Fruit fly (Drosophila melanogaster) whole organism, embryonic: ENCODE results near the gene msn.

Source experiments
- ATbp ChIP-seq: fragments of 200-800 bp; sonication (Bioruptor generic); optimal IDR thresholded peaks from 2 replicates; lab custom pipeline; 2017; ENCODE audit warnings: missing biosample characterization, mild to moderate bottlenecking, missing genetic modification characterization, missing genetic modification reagents
- Atf6 ChIP-seq: fragments of 200-800 bp; sonication (Bioruptor generic); IDR thresholded peaks from 2 replicates; pipeline ENCODE4 v1.3.6; 2022; ENCODE audit warnings: missing biosample characterization, missing genetic modification characterization
- CG10147 ChIP-seq: fragments of 200-800 bp; sonication (Bioruptor generic); optimal IDR thresholded peaks from 2 replicates; lab custom pipeline; 2019; ENCODE audit warnings: missing biosample characterization, mild to moderate bottlenecking, missing genetic modification characterization, moderate library complexity
- CG10321 ChIP-seq: fragments of 200-800 bp; sonication (Bioruptor generic); IDR thresholded peaks from 2 replicates; pipeline ENCODE4 v1.3.6; 2022; ENCODE audit warnings: missing biosample characterization, missing genetic modification characterization
- CG10543 ChIP-seq: fragments of 200-800 bp; sonication (Bioruptor generic); optimal IDR thresholded peaks from 3 replicates; lab custom pipeline; 2017; ENCODE audit warnings: missing biosample characterization, mild to moderate bottlenecking, missing genetic modification characterization, moderate library complexity
- CG10654 ChIP-seq: fragments of 200-800 bp; sonication (Bioruptor generic); optimal IDR thresholded peaks from 2 replicates; lab custom pipeline; 2016; ENCODE audit warnings: missing biosample characterization, missing genetic modification characterization
- CG11085 ChIP-seq: fragments of 200-800 bp; sonication (Bioruptor generic); IDR thresholded peaks from 2 replicates; pipeline ENCODE4 v1.3.6; 2022; ENCODE audit warnings: missing biosample characterization, missing genetic modification characterization
- CG13296 ChIP-seq: fragments of 200-800 bp; sonication (Bioruptor generic); optimal IDR thresholded peaks from 3 replicates; lab custom pipeline; 2018; ENCODE audit warnings: missing biosample characterization, mild to moderate bottlenecking, missing genetic modification characterization
- CG13624 ChIP-seq: fragments of 200-800 bp; sonication (Bioruptor generic); optimal IDR thresholded peaks from 2 replicates; lab custom pipeline; 2016; ENCODE audit warnings: missing biosample characterization, missing genetic modification characterization
- CG14050 ChIP-seq: fragments of 200-800 bp; sonication (Bioruptor generic); IDR thresholded peaks from 3 replicates; pipeline ENCODE4 v1.3.6; 2022; ENCODE audit warnings: missing biosample characterization, missing genetic modification characterization
- CG14965 ChIP-seq: fragments of 200-800 bp; sonication (Bioruptor generic); optimal IDR thresholded peaks from 2 replicates; lab custom pipeline; 2016; ENCODE audit warnings: missing biosample characterization, missing genetic modification characterization, borderline replicate concordance
- CG15011 ChIP-seq: fragments of 200-800 bp; sonication (Bioruptor generic); optimal IDR thresholded peaks from 3 replicates; lab custom pipeline; 2018; ENCODE audit warnings: missing biosample characterization, mild to moderate bottlenecking, missing genetic modification characterization
- CG1647 ChIP-seq: fragments of 200-800 bp; sonication (Bioruptor generic); optimal IDR thresholded peaks from 3 replicates; lab custom pipeline; 2016; ENCODE audit warnings: missing biosample characterization, missing genetic modification characterization
- CG17385 ChIP-seq: fragments of 200-800 bp; sonication (Bioruptor generic); optimal IDR thresholded peaks from 3 replicates; lab custom pipeline; 2018; ENCODE audit warnings: missing biosample characterization, mild to moderate bottlenecking, missing genetic modification characterization
- CG17568 ChIP-seq: fragments of 200-800 bp; sonication (Bioruptor generic); optimal IDR thresholded peaks from 2 replicates; lab custom pipeline; 2018; ENCODE audit warnings: missing biosample characterization, mild to moderate bottlenecking, missing genetic modification characterization, moderate library complexity
- CG17802 ChIP-seq: fragments of 200-800 bp; sonication (Bioruptor generic); optimal IDR thresholded peaks from 2 replicates; lab custom pipeline; 2018; ENCODE audit warnings: missing biosample characterization, mild to moderate bottlenecking, missing genetic modification characterization, moderate library complexity
- CG1792 ChIP-seq: fragments of 200-800 bp; sonication (Bioruptor generic); optimal IDR thresholded peaks from 2 replicates; lab custom pipeline; 2016; ENCODE audit warnings: missing biosample characterization, missing genetic modification characterization
- CG18619 ChIP-seq: fragments of 200-800 bp; sonication (Bioruptor generic); optimal IDR thresholded peaks from 3 replicates; lab custom pipeline; 2017; ENCODE audit warnings: missing biosample characterization, mild to moderate bottlenecking, missing genetic modification characterization
- CG2202 ChIP-seq: fragments of 200-800 bp; sonication (Bioruptor generic); optimal IDR thresholded peaks from 2 replicates; lab custom pipeline; 2018; ENCODE audit warnings: missing biosample characterization, mild to moderate bottlenecking, missing genetic modification characterization
- CG31224 ChIP-seq: fragments of 200-800 bp; sonication (Bioruptor generic); IDR thresholded peaks from 2 replicates; pipeline ENCODE4 v1.3.6; 2022; ENCODE audit warnings: missing biosample characterization, missing genetic modification characterization
- CG4360 ChIP-seq: fragments of 200-800 bp; sonication (Bioruptor generic); IDR thresholded peaks from 2 replicates; pipeline ENCODE4 v1.3.6; 2022; ENCODE audit warnings: missing biosample characterization, missing genetic modification characterization
- CG4424 ChIP-seq: fragments of 200-800 bp; sonication (Bioruptor generic); optimal IDR thresholded peaks from 3 replicates; lab custom pipeline; 2016; ENCODE audit warnings: missing biosample characterization, missing genetic modification characterization
- CG6689 ChIP-seq: fragments of 200-800 bp; sonication (Bioruptor generic); IDR thresholded peaks from 2 replicates; pipeline ENCODE4 v1.3.6; 2022; ENCODE audit warnings: missing biosample characterization, missing genetic modification characterization
- CG7987 ChIP-seq: fragments of 200-800 bp; sonication (Bioruptor generic); optimal IDR thresholded peaks from 2 replicates; lab custom pipeline; 2018; ENCODE audit warnings: missing biosample characterization, mild to moderate bottlenecking, missing genetic modification characterization, moderate library complexity
- CG8478 ChIP-seq: fragments of >200 bp; optimal IDR thresholded peaks from 2 replicates; lab custom pipeline; 2018
- CG9437 ChIP-seq: fragments of 200-800 bp; sonication (Bioruptor generic); optimal IDR thresholded peaks from 2 replicates; lab custom pipeline; 2018; ENCODE audit warnings: missing biosample characterization, mild to moderate bottlenecking, missing genetic modification characterization
- Deaf1 ChIP-seq: fragments of 200-800 bp; optimal IDR thresholded peaks from 3 replicates; lab custom pipeline; 2019; ENCODE audit warnings: missing biosample characterization, mild to moderate bottlenecking, missing genetic modification characterization, moderate library complexity
- Drgx ChIP-seq: fragments of 200-800 bp; sonication (Bioruptor generic); IDR thresholded peaks from 2 replicates; pipeline ENCODE4 v1.3.6; 2022; ENCODE audit warnings: missing biosample characterization, missing genetic modification characterization
- MTF-1 ChIP-seq: fragments of 200-800 bp; sonication (Bioruptor generic); optimal IDR thresholded peaks from 2 replicates; lab custom pipeline; 2018; ENCODE audit warnings: missing biosample characterization, mild to moderate bottlenecking, missing genetic modification characterization, borderline replicate concordance
- Mrtf ChIP-seq: fragments of 200-800 bp; sonication (Bioruptor generic); IDR thresholded peaks from 3 replicates; pipeline ENCODE4 v1.3.6; 2022; ENCODE audit warnings: missing biosample characterization, missing genetic modification characterization
- NC2α ChIP-seq: fragments of 200-800 bp; sonication (Bioruptor generic); optimal IDR thresholded peaks from 2 replicates; lab custom pipeline; 2016; ENCODE audit warnings: missing biosample characterization, missing genetic modification characterization
- Taf1 ChIP-seq: fragments of 200-800 bp; sonication (Bioruptor generic); IDR thresholded peaks from 2 replicates; pipeline ENCODE4 v1.3.6; 2022; ENCODE audit warnings: missing biosample characterization, missing genetic modification characterization
- ci ChIP-seq: fragments of 200-800 bp; sonication (Bioruptor generic); IDR thresholded peaks from 3 replicates; pipeline ENCODE4 v1.3.6; 2022; ENCODE audit warnings: missing biosample characterization, missing genetic modification characterization
- crol ChIP-seq: fragments of 200-800 bp; sonication (Bioruptor generic); IDR thresholded peaks from 2 replicates; pipeline ENCODE4 v1.3.6; 2022; ENCODE audit warnings: missing biosample characterization, missing genetic modification characterization
- gfzf ChIP-seq: fragments of 200-800 bp; sonication (Bioruptor generic); optimal IDR thresholded peaks from 2 replicates; lab custom pipeline; 2016; ENCODE audit warnings: missing biosample characterization, mild to moderate bottlenecking, missing genetic modification characterization, moderate library complexity
- gro ChIP-seq: fragments of 200-800 bp; sonication (Bioruptor generic); optimal IDR thresholded peaks from 2 replicates; lab custom pipeline; 2016; ENCODE audit warnings: missing biosample characterization, missing genetic modification characterization
- hth ChIP-seq: fragments of >200 bp; optimal IDR thresholded peaks from 2 replicates; lab custom pipeline; 2017; ENCODE audit warnings: inconsistent platforms
- jigr1 ChIP-seq: fragments of 200-800 bp; sonication (Bioruptor generic); IDR thresholded peaks from 3 replicates; pipeline ENCODE4 v1.3.6; 2022; ENCODE audit warnings: missing biosample characterization, missing genetic modification characterization
- kni ChIP-seq: fragments of 200-800 bp; sonication (Bioruptor generic); optimal IDR thresholded peaks from 3 replicates; lab custom pipeline; 2017; ENCODE audit warnings: mild to moderate bottlenecking, missing biosample characterization, missing genetic modification reagents, missing genetic modification characterization
- mld ChIP-seq: fragments of 200-800 bp; sonication (Bioruptor generic); IDR thresholded peaks from 3 replicates; pipeline ENCODE4 v1.3.6; 2022; ENCODE audit warnings: missing biosample characterization, missing genetic modification characterization; ENCODE audit not compliant: partially characterized antibody
- nerfin-2 ChIP-seq: fragments of 200-800 bp; sonication (Bioruptor generic); IDR thresholded peaks from 2 replicates; pipeline ENCODE4 v1.3.6; 2022; ENCODE audit warnings: missing biosample characterization, missing genetic modification characterization; ENCODE audit not compliant: partially characterized antibody
- nmo ChIP-seq: fragments of 200-800 bp; sonication (Bioruptor generic); optimal IDR thresholded peaks from 2 replicates; lab custom pipeline; 2018; ENCODE audit warnings: missing biosample characterization, mild to moderate bottlenecking, missing genetic modification characterization, moderate library complexity
- oc ChIP-seq: fragments of 200-800 bp; sonication (Bioruptor generic); optimal IDR thresholded peaks from 2 replicates; lab custom pipeline; 2018; ENCODE audit warnings: missing biosample characterization, mild to moderate bottlenecking, missing genetic modification characterization, moderate library complexity
- org-1 ChIP-seq: fragments of 200-800 bp; sonication (Bioruptor generic); optimal IDR thresholded peaks from 2 replicates; lab custom pipeline; 2017; ENCODE audit warnings: missing biosample characterization, missing genetic modification characterization
- otp ChIP-seq: fragments of 200-800 bp; sonication (Bioruptor generic); IDR thresholded peaks from 3 replicates; pipeline ENCODE4, ENCODE4 v1.3.6; 2022; ENCODE audit warnings: missing biosample characterization, missing genetic modification characterization
- p53 ChIP-seq: fragments of 200-800 bp; sonication (Bioruptor generic); optimal IDR thresholded peaks from 2 replicates; lab custom pipeline; 2016; ENCODE audit warnings: missing biosample characterization, missing genetic modification characterization
- pan ChIP-seq, 4 experiments: fragments of >200 bp in 3 of 4; fragments of 200-800 bp in 1 of 4; sonication (Bioruptor generic) in 1 of 4; optimal IDR thresholded peaks in 3 of 4; IDR thresholded peaks in 1 of 4; 2 replicates each; pipeline versions ENCODE4 v1.3.6 to Lab custom; 2017 to 2022; ENCODE audit warnings: missing biosample characterization in 2 of 4, missing genetic modification characterization in 2 of 4, mixed read lengths in 1 of 4
- pros ChIP-seq: fragments of 200-800 bp; sonication (Bioruptor generic); optimal IDR thresholded peaks from 3 replicates; lab custom pipeline; 2019; ENCODE audit warnings: missing biosample characterization, mild to moderate bottlenecking, missing genetic modification characterization, moderate library complexity
- zen2 ChIP-seq: fragments of 200-800 bp; sonication (Bioruptor generic); IDR thresholded peaks from 3 replicates; pipeline ENCODE4 v1.3.6; 2022; ENCODE audit warnings: missing biosample characterization, missing genetic modification characterization; ENCODE audit not compliant: partially characterized antibody

The msn gene

dm6 chr3L:2586804-2587561, 643 bp upstream of the msn start, which contains the start of gene RpL8 (continued):
- peak; percentile 51 for TF ChIP-seq CG1792 (GFP tag; lab: Kevin White, UChicago)
- no peak; the same call in none of the 2 replicates for TF ChIP-seq Drgx (GFP tag; lab: Robert Waterston, UW)
- peak; percentile 65 for TF ChIP-seq CG10654 (GFP tag; lab: Kevin White, UChicago)
- peak; percentile 68 for TF ChIP-seq NC2α (GFP tag; lab: Kevin White, UChicago)
- peak; percentile 62 for TF ChIP-seq gfzf (GFP tag; lab: Kevin White, UChicago)
- peak; percentile 84 for TF ChIP-seq CG18619 (GFP tag; lab: Kevin White, UChicago)
- 0 out of 3 replicates have a peak, but pooled peaks have one; percentile 33 for TF ChIP-seq jigr1
- no peak for TF ChIP-seq CG8478 (lab: Kevin White, UChicago)
- TF ChIP-seq CG17385 (GFP tag; lab: Kevin White, UChicago) = peak; percentile 98
- peak; percentile 63 for TF ChIP-seq CG10321 (GFP tag; lab: Robert Waterston, UW)
- peak; percentile 74 for TF ChIP-seq Mrtf (GFP tag; lab: Robert Waterston, UW)
- TF ChIP-seq CG4424 (GFP tag; lab: Kevin White, UChicago) = peak; percentile 63
- TF ChIP-seq otp = peak; percentile 95
- peak; percentile 17 for TF ChIP-seq CG14965 (GFP tag; lab: Kevin White, UChicago)
- TF ChIP-seq CG2202 (tag; lab: Kevin White, UChicago) = peak; percentile 73
- TF ChIP-seq pros (GFP tag; lab: Kevin White, UChicago) = peak; percentile 59
- TF ChIP-seq crol (GFP tag; lab: Robert Waterston, UW) = no peak
- no peak for TF ChIP-seq pan (optimal IDR thresholded peaks at IDR 0.05; lab: Kevin White, UChicago)
- TF ChIP-seq pan (GFP tag; optimal IDR thresholded peaks at IDR 0.05 in 1 of 2, IDR thresholded peaks at IDR 0.05 in 1 of 2) = peak in 1 of 2 experiments; percentile 85
- peak; percentile 91 for TF ChIP-seq CG17568
- no peak for TF ChIP-seq mld
- peak; percentile 91 for TF ChIP-seq CG10543 (GFP tag; lab: Kevin White, UChicago)
- peak; percentile 72 for TF ChIP-seq Atf6 (GFP tag; lab: Robert Waterston, UW)
- peak; percentile 62; the same call in 1 of the 2 replicates for TF ChIP-seq CG6689
- TF ChIP-seq CG15011 (GFP tag; lab: Kevin White, UChicago) = peak; percentile 74
- TF ChIP-seq CG14050 (GFP tag; lab: Robert Waterston, UW) = peak; percentile 78
- peak; percentile 86 for TF ChIP-seq ATbp
- TF ChIP-seq hth = no peak
- peak; percentile 97 for TF ChIP-seq CG7987 (GFP tag; lab: Kevin White, UChicago)
- peak; percentile 79 for TF ChIP-seq CG17802 (tag; lab: Kevin White, UChicago)
- no peak for TF ChIP-seq nerfin-2 (GFP tag; lab: Robert Waterston, UW)
- peak; percentile 43 for TF ChIP-seq CG10147 (GFP tag; lab: Kevin White, UChicago)
- TF ChIP-seq oc (tag; lab: Kevin White, UChicago) = peak; percentile 67
- TF ChIP-seq gro (GFP tag; lab: Kevin White, UChicago) = peak; percentile 88
- peak; percentile 41 for TF ChIP-seq Taf1 (GFP tag; lab: Robert Waterston, UW)
- TF ChIP-seq CG13296 (GFP tag; lab: Kevin White, UChicago) = peak; percentile 90
- no peak for TF ChIP-seq zen2
- peak; percentile 72 for TF ChIP-seq nmo
- TF ChIP-seq CG31224 = peak; percentile 67
- peak; percentile 73 for TF ChIP-seq CG9437 (GFP tag; lab: Kevin White, UChicago)
- peak; percentile 52; the same call in 1 of the 2 replicates for TF ChIP-seq CG4360 (GFP tag; lab: Robert Waterston, UW)
- peak; percentile 83 for TF ChIP-seq CG13624 (GFP tag; lab: Kevin White, UChicago)
- peak; percentile 64 for TF ChIP-seq org-1 (GFP tag; lab: Kevin White, UChicago)
- peak; percentile 59 for TF ChIP-seq kni (GFP tag; lab: Kevin White, UChicago)
- peak; percentile 84 for TF ChIP-seq CG11085 (GFP tag; lab: Robert Waterston, UW)
- peak; percentile 98 for TF ChIP-seq MTF-1
- TF ChIP-seq Deaf1 (tag; lab: Kevin White, UChicago) = peak; percentile 27
- TF ChIP-seq p53 (GFP tag; lab: Kevin White, UChicago) = peak; percentile 73
- peak; percentile 97 for TF ChIP-seq ci
- TF ChIP-seq CG1647 (GFP tag; lab: Kevin White, UChicago) = peak; percentile 31
